Worm (Caenorhabditis elegans): Measurements from ENCODE around the gene W07B8.4.

- TF ChIP-seq dpl-1 (GFP tag; optimal IDR thresholded peaks at IDR 0.05) (no peak), zip-2 (tag; optimal IDR thresholded peaks at IDR 0.05) (no peak), nhr-77 (tag; optimal IDR thresholded peaks at IDR 0.05) (peak; percentile 82), zfp-2 (tag; optimal IDR thresholded peaks at IDR 0.05) (no peak), aly-2 (tag; optimal IDR thresholded peaks at IDR 0.05) (no peak), pqm-1 (tag; optimal IDR thresholded peaks at IDR 0.05) (peak; percentile 95), F37D6.2 (tag; optimal IDR thresholded peaks at IDR 0.05) (no peak), set-16 (GFP tag; IDR thresholded peaks at IDR 0.05) (no peak), unc-39 (tag; optimal IDR thresholded peaks at IDR 0.05) (no peak), hlh-30 (tag; optimal IDR thresholded peaks at IDR 0.05; ENCODE audit: insufficient read depth) (peak; percentile 54), F49E8.2 (tag; optimal IDR thresholded peaks at IDR 0.05; ENCODE audit: borderline replicate concordance) (no peak), daf-16 (GFP tag; optimal IDR thresholded peaks at IDR 0.05) (no peak), daf-16 (tag; optimal IDR thresholded peaks at IDR 0.05) (peak; percentile 48), rbr-2 (tag; optimal IDR thresholded peaks at IDR 0.05) (no peak), nhr-76 (tag; optimal IDR thresholded peaks at IDR 0.05) (no peak)
These were observed 44.6 kb upstream of the W07B8.4 start, which contains the start of gene T21H3.1 for ce11 chrV:1176277-1176839.

Measured in whole organism, L4 larva.